Worm (Caenorhabditis elegans): ENCODE measurements around the gene lst-6.

DNA sequence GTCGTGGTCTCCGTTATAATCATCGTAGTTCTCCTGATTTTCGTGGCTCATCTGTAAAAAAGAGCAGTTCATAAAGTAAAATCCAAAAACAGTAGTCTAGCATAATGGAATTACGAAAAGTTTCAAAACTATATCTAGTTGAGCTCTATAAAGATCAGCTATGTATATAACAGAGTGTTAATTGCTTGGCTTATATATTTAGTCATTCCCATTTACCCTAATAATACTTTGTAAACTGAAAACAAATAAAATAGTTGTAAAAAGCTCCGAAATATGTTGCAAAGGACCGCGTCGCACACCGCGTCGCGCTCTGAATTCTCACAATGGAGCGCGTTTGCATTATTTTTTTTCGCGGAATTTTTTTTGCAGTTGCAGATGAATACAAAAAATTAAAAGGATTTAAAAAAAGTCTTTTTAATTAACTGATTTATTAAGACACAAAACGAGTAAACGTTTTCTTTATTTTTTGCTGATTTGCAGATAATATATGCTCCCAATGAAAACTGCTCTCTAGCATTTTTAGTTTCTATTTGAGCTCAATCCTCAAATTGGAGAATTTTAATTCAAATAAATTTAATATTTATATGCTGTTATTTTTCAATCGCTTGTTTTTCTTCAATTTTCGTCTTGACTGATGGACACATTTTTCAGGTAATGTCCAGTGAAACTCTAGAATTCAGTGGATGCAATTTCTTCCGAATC lies 27.9 kb upstream of the lst-6 start, which contains the start of the genes tcer-1 and ZK1127.5:
- TF ChIP-seq ama-1 (optimal IDR thresholded peaks at IDR 0.05) (no peak), tra-4 (tag; optimal IDR thresholded peaks at IDR 0.05) (no peak), sea-1 (GFP tag; conservative IDR thresholded peaks at IDR 0.05) (no peak), ceh-36 (tag; optimal IDR thresholded peaks at IDR 0.05) (no peak), ceh-13 (GFP tag; optimal IDR thresholded peaks at IDR 0.05) (no peak), scrt-1 (GFP tag; IDR thresholded peaks at IDR 0.05) (no peak), F13C5.2 (tag; optimal IDR thresholded peaks at IDR 0.05) (peak; percentile 23), flt-1 (GFP tag; IDR thresholded peaks at IDR 0.05) (no peak), tbx-37 (GFP tag; conservative IDR thresholded peaks at IDR 0.05) (no peak)
